Fruit fly (Drosophila melanogaster) whole organism, embryonic: ENCODE results near the gene Teh1.

Experiments
- Atf-2 ChIP-seq: fragments of 200-800 bp; sonication (Bioruptor generic); optimal IDR thresholded peaks from 2 replicates; lab custom pipeline; 2016; ENCODE audit warnings: missing biosample characterization, missing genetic modification characterization
- CG10543 ChIP-seq: fragments of 200-800 bp; sonication (Bioruptor generic); optimal IDR thresholded peaks from 3 replicates; lab custom pipeline; 2017; ENCODE audit warnings: missing biosample characterization, mild to moderate bottlenecking, missing genetic modification characterization, moderate library complexity
- CG11093 ChIP-seq: fragments of 200-800 bp; sonication (Bioruptor generic); IDR thresholded peaks from 3 replicates; pipeline ENCODE4 v1.3.6; 2022; ENCODE audit warnings: missing biosample characterization, missing genetic modification characterization
- CG11456 ChIP-seq: fragments of 200-800 bp; sonication (Bioruptor generic); IDR thresholded peaks from 3 replicates; pipeline ENCODE4 v1.3.6; 2022; ENCODE audit warnings: missing biosample characterization, missing genetic modification characterization
- CG11504 ChIP-seq: fragments of 200-800 bp; sonication (Bioruptor generic); optimal IDR thresholded peaks from 3 replicates; lab custom pipeline; 2019; ENCODE audit warnings: missing biosample characterization, mild to moderate bottlenecking, missing genetic modification characterization, moderate library complexity
- CG14965 ChIP-seq: fragments of 200-800 bp; sonication (Bioruptor generic); optimal IDR thresholded peaks from 2 replicates; lab custom pipeline; 2016; ENCODE audit warnings: missing biosample characterization, missing genetic modification characterization, borderline replicate concordance
- CG15514 ChIP-seq: fragments of 200-800 bp; sonication (Bioruptor generic); optimal IDR thresholded peaks from 3 replicates; lab custom pipeline; 2017; ENCODE audit warnings: missing biosample characterization, missing genetic modification characterization, mild to moderate bottlenecking, moderate library complexity, missing genetic modification reagents
- CG15601 ChIP-seq: fragments of 200-800 bp; sonication (Bioruptor generic); optimal IDR thresholded peaks from 3 replicates; lab custom pipeline; 2019; ENCODE audit warnings: missing biosample characterization, mild to moderate bottlenecking, missing genetic modification characterization, moderate library complexity
- CG1647 ChIP-seq: fragments of 200-800 bp; sonication (Bioruptor generic); optimal IDR thresholded peaks from 3 replicates; lab custom pipeline; 2016; ENCODE audit warnings: missing biosample characterization, missing genetic modification characterization
- CG16813 ChIP-seq: fragments of 200-800 bp; sonication (Bioruptor generic); IDR thresholded peaks from 3 replicates; pipeline ENCODE4 v1.3.6; 2022; ENCODE audit warnings: missing biosample characterization, missing genetic modification characterization; ENCODE audit not compliant: partially characterized antibody
- CG16815 ChIP-seq: fragments of 200-800 bp; sonication (Bioruptor generic); optimal IDR thresholded peaks from 3 replicates; lab custom pipeline; 2017; ENCODE audit warnings: missing biosample characterization, mild to moderate bottlenecking, missing genetic modification characterization
- CG16863 ChIP-seq: fragments of 200-800 bp; sonication (Bioruptor generic); optimal IDR thresholded peaks from 3 replicates; lab custom pipeline; 2016; ENCODE audit warnings: missing biosample characterization, missing genetic modification characterization
- CG17361 ChIP-seq: fragments of 200-800 bp; sonication (Bioruptor generic); IDR thresholded peaks from 3 replicates; pipeline ENCODE4 v1.3.6; 2022; ENCODE audit warnings: missing biosample characterization, missing genetic modification characterization
- CG1832 ChIP-seq: fragments of 200-800 bp; sonication (Bioruptor generic); optimal IDR thresholded peaks from 2 replicates; lab custom pipeline; 2017; ENCODE audit warnings: missing biosample characterization, mild to moderate bottlenecking, missing genetic modification characterization, inconsistent platforms
- CG2116 ChIP-seq: fragments of 200-800 bp; sonication (Bioruptor generic); optimal IDR thresholded peaks from 3 replicates; lab custom pipeline; 2018; ENCODE audit warnings: missing biosample characterization, mild to moderate bottlenecking, missing genetic modification characterization
- CG2129 ChIP-seq: fragments of 200-800 bp; sonication (Bioruptor generic); IDR thresholded peaks from 2 replicates; pipeline ENCODE4 v1.3.6; 2022; ENCODE audit warnings: missing biosample characterization, missing genetic modification characterization; ENCODE audit not compliant: partially characterized antibody
- CG31365 ChIP-seq: fragments of 200-800 bp; sonication (Bioruptor generic); optimal IDR thresholded peaks from 2 replicates; lab custom pipeline; 2018; ENCODE audit warnings: missing biosample characterization, mild to moderate bottlenecking, missing genetic modification characterization
- CG3726 ChIP-seq: fragments of 200-800 bp; sonication (Bioruptor generic); IDR thresholded peaks from 3 replicates; pipeline ENCODE4, ENCODE4 v1.3.6; 2022; ENCODE audit warnings: missing biosample characterization, missing genetic modification characterization
- CG3838 ChIP-seq: fragments of 200-800 bp; sonication (Bioruptor generic); optimal IDR thresholded peaks from 3 replicates; lab custom pipeline; 2016; ENCODE audit warnings: missing biosample characterization, missing genetic modification characterization
- CG42726 ChIP-seq: fragments of 200-800 bp; sonication (Bioruptor generic); IDR thresholded peaks from 2 replicates; pipeline ENCODE4 v1.3.6; 2022; ENCODE audit warnings: missing biosample characterization, missing genetic modification characterization; ENCODE audit not compliant: partially characterized antibody
- CG6272 ChIP-seq: fragments of 200-800 bp; sonication (Bioruptor generic); IDR thresholded peaks from 2 replicates; pipeline ENCODE4 v1.3.6; 2022; ENCODE audit warnings: missing biosample characterization, missing genetic modification characterization
- CG6689 ChIP-seq: fragments of 200-800 bp; sonication (Bioruptor generic); IDR thresholded peaks from 2 replicates; pipeline ENCODE4 v1.3.6; 2022; ENCODE audit warnings: missing biosample characterization, missing genetic modification characterization
- CG7786 ChIP-seq: fragments of 200-800 bp; sonication (Bioruptor generic); optimal IDR thresholded peaks from 2 replicates; lab custom pipeline; 2016; ENCODE audit warnings: missing biosample characterization, missing genetic modification characterization
- CHES-1-like ChIP-seq: fragments of 200-800 bp; sonication (Bioruptor generic); optimal IDR thresholded peaks from 2 replicates; lab custom pipeline; 2016; ENCODE audit warnings: missing biosample characterization, missing genetic modification characterization
- Dfd ChIP-seq, 2 experiments: fragments of >200 bp; optimal IDR thresholded peaks; 2 replicates each; lab custom pipeline; 2017; ENCODE audit warnings: missing biosample characterization in 2 of 2, missing genetic modification characterization in 2 of 2
- Dll ChIP-seq: fragments of 200-800 bp; sonication (Bioruptor generic); IDR thresholded peaks from 4 replicates; pipeline ENCODE4 v1.3.6; 2022; ENCODE audit warnings: missing biosample characterization, missing genetic modification characterization; ENCODE audit not compliant: partially characterized antibody
- Dp ChIP-seq: fragments of 200-800 bp; sonication (Bioruptor generic); optimal IDR thresholded peaks from 2 replicates; lab custom pipeline; 2018; ENCODE audit warnings: missing biosample characterization, mild to moderate bottlenecking, missing genetic modification characterization, moderate library complexity
- Fer1 ChIP-seq: fragments of 200-800 bp; sonication (Bioruptor generic); optimal IDR thresholded peaks from 2 replicates; lab custom pipeline; 2017; ENCODE audit warnings: missing biosample characterization, mild to moderate bottlenecking, missing genetic modification characterization
- Hand ChIP-seq: fragments of 200-800 bp; sonication (Bioruptor generic); optimal IDR thresholded peaks from 2 replicates; lab custom pipeline; 2017; ENCODE audit warnings: mild to moderate bottlenecking, missing biosample characterization, missing genetic modification reagents, missing genetic modification characterization
- Mad ChIP-seq: fragments of 200-800 bp; sonication (Bioruptor generic); optimal IDR thresholded peaks from 2 replicates; lab custom pipeline; 2016; ENCODE audit warnings: missing biosample characterization, missing genetic modification characterization
- NC2α ChIP-seq: fragments of 200-800 bp; sonication (Bioruptor generic); optimal IDR thresholded peaks from 2 replicates; lab custom pipeline; 2016; ENCODE audit warnings: missing biosample characterization, missing genetic modification characterization
- PHDP ChIP-seq: fragments of 200-800 bp; sonication (Bioruptor generic); optimal IDR thresholded peaks from 3 replicates; lab custom pipeline; 2018; ENCODE audit warnings: missing biosample characterization, mild to moderate bottlenecking, missing genetic modification characterization, moderate library complexity
- Pdp1 ChIP-seq, 2 experiments: fragments of 200-800 bp; sonication (Bioruptor generic); optimal IDR thresholded peaks; 3 replicates each; lab custom pipeline; 2016; ENCODE audit warnings: missing biosample characterization in 2 of 2, missing genetic modification characterization in 2 of 2, mild to moderate bottlenecking in 1 of 2, moderate library complexity in 1 of 2
- Six4 ChIP-seq: fragments of 200-800 bp; sonication (Bioruptor generic); optimal IDR thresholded peaks from 2 replicates; lab custom pipeline; 2016; ENCODE audit warnings: missing biosample characterization, missing genetic modification characterization
- Sox100B ChIP-seq: fragments of 200-800 bp; sonication (Bioruptor generic); optimal IDR thresholded peaks from 3 replicates; lab custom pipeline; 2018; ENCODE audit warnings: missing biosample characterization, mild to moderate bottlenecking, missing genetic modification characterization
- Usf ChIP-seq: fragments of 200-800 bp; sonication (Bioruptor generic); optimal IDR thresholded peaks from 2 replicates; lab custom pipeline; 2017; ENCODE audit warnings: missing genotype, missing biosample characterization, missing genetic modification characterization
- Vsx1 ChIP-seq: fragments of 200-800 bp; sonication (Bioruptor generic); optimal IDR thresholded peaks from 2 replicates; lab custom pipeline; 2017; ENCODE audit warnings: missing biosample characterization, mild to moderate bottlenecking, missing genetic modification characterization, missing genetic modification reagents
- cad ChIP-seq: fragments of >200 bp; optimal IDR thresholded peaks from 2 replicates; lab custom pipeline; 2017; ENCODE audit warnings: missing biosample characterization, missing genetic modification characterization
- ems ChIP-seq: fragments of 200-800 bp; sonication (Bioruptor generic); optimal IDR thresholded peaks from 3 replicates; lab custom pipeline; 2016; ENCODE audit warnings: missing biosample characterization, missing genetic modification characterization
- eve ChIP-seq, 2 experiments: fragments of >200 bp; optimal IDR thresholded peaks; 2 replicates each; lab custom pipeline; 2017; ENCODE audit warnings: missing biosample characterization in 2 of 2, missing genetic modification characterization in 2 of 2
- eyg ChIP-seq: fragments of 200-800 bp; sonication (Bioruptor generic); optimal IDR thresholded peaks from 3 replicates; lab custom pipeline; 2016; ENCODE audit warnings: missing biosample characterization, missing genetic modification characterization
- fu2 ChIP-seq: fragments of 200-800 bp; sonication (Bioruptor generic); optimal IDR thresholded peaks from 2 replicates; lab custom pipeline; 2016; ENCODE audit warnings: missing biosample characterization, missing genetic modification characterization
- gfzf ChIP-seq: fragments of 200-800 bp; sonication (Bioruptor generic); optimal IDR thresholded peaks from 2 replicates; lab custom pipeline; 2016; ENCODE audit warnings: missing biosample characterization, mild to moderate bottlenecking, missing genetic modification characterization, moderate library complexity
- jigr1 ChIP-seq: fragments of 200-800 bp; sonication (Bioruptor generic); IDR thresholded peaks from 3 replicates; pipeline ENCODE4 v1.3.6; 2022; ENCODE audit warnings: missing biosample characterization, missing genetic modification characterization
- prd ChIP-seq, 3 experiments: fragments of >200 bp in 2 of 3; fragments of 200-800 bp in 1 of 3; sonication (Bioruptor generic) in 1 of 3; optimal IDR thresholded peaks in 2 of 3; IDR thresholded peaks in 1 of 3; 2 replicates in 2 of 3; 3 replicates in 1 of 3; pipeline versions ENCODE4 v1.3.6 to Lab custom; 2017 to 2022; ENCODE audit warnings: missing biosample characterization in 1 of 3, missing genetic modification characterization in 1 of 3
- seq ChIP-seq: fragments of 200-800 bp; sonication (Bioruptor generic); IDR thresholded peaks from 2 replicates; pipeline ENCODE4 v1.3.6; 2022; ENCODE audit warnings: missing biosample characterization, missing genetic modification characterization
- tx ChIP-seq: fragments of 200-800 bp; sonication (Bioruptor generic); optimal IDR thresholded peaks from 2 replicates; lab custom pipeline; 2016; ENCODE audit warnings: missing biosample characterization, missing genetic modification characterization
- zf30C ChIP-seq: fragments of 200-800 bp; sonication (Bioruptor generic); optimal IDR thresholded peaks from 3 replicates; lab custom pipeline; 2018; ENCODE audit warnings: missing biosample characterization, mild to moderate bottlenecking, missing genetic modification characterization

Teh1 gene

DNA sequence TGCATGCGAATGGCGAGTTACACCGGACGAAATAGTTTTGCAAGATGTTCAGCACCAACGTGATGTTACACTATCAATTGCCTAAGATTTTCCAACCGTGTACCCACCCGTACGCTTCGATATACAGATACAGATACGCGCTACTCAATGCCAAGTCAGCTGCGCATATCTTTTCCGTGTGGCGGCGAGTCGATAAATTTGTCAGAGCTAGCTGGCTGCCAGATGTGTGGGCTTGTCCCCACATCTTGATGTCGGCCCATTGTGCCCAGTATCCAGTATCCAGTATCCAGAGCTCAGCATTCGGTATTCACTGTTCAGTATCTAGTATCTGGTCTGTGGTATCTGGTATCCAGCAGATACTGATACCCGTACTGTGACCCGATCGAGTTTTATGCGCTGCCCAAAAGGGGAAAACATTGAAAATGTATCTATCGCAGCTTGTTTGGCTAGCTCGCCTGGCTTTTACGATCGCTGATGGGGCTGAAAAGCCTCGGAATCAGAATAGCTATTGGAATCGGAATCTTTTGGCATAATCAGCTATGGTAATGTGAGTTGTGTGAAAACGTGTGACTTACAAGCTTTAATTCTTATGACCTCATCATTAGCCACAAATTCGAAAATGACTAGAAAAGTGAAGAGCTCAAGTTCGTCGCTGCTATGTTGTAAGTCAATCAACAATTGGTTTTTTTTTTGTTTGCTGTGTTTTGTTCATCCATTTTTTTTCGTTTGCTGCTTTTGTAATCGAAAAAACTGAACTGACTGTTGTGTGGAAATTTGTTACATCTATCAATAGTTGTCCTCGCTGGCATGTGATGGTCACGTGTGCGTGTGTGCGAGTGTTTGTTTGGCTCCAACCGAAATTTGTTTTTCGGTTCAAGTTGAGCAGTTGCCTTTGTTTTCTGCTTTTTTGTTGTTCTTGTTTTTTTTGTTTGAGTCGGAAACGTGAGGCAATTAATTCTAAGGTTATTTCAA, 10.4 kb upstream of the Teh1 start (continued):
- no peak for TF ChIP-seq CG15601 (tag; lab: Kevin White, UChicago)
- TF ChIP-seq Dp (GFP tag; lab: Kevin White, UChicago), result no peak
- TF ChIP-seq Pdp1 (GFP tag; optimal IDR thresholded peaks at IDR 0.05; lab: Kevin White, UChicago), result peak in 1 of 2 experiments; percentile 55
- TF ChIP-seq PHDP (tag; lab: Kevin White, UChicago), result no peak
- TF ChIP-seq prd (optimal IDR thresholded peaks at IDR 0.05; lab: Kevin White, UChicago), result no peak
- peak; percentile 43; the same call in 2 of the 3 replicates for TF ChIP-seq prd (GFP tag; IDR thresholded peaks at IDR 0.05; lab: Robert Waterston, UW)
- TF ChIP-seq Vsx1 (GFP tag; lab: Kevin White, UChicago), result peak; percentile 19
- TF ChIP-seq ems (GFP tag; lab: Kevin White, UChicago), result no peak
- no peak for TF ChIP-seq CG11093 (GFP tag; lab: Robert Waterston, UW)
- TF ChIP-seq Hand, result no peak
- no peak for TF ChIP-seq CG1647 (GFP tag; lab: Kevin White, UChicago)
- TF ChIP-seq Dfd (GFP tag; optimal IDR thresholded peaks at IDR 0.05; lab: Kevin White, UChicago), result no peak
- TF ChIP-seq CG6689 (GFP tag; lab: Robert Waterston, UW), result no peak
- TF ChIP-seq CG17361, result no peak
- no peak for TF ChIP-seq CG42726 (GFP tag; lab: Robert Waterston, UW)
- TF ChIP-seq CG14965 (GFP tag; lab: Kevin White, UChicago), result no peak
- TF ChIP-seq CG2129 (GFP tag; lab: Robert Waterston, UW), result no peak
- TF ChIP-seq CG1832 (GFP tag; lab: Kevin White, UChicago), result no peak
- no peak for TF ChIP-seq CG2116
- TF ChIP-seq Sox100B (GFP tag; lab: Kevin White, UChicago), result no peak
- TF ChIP-seq CG11504 (tag; lab: Kevin White, UChicago), result no peak
- no peak for TF ChIP-seq CG16815 (GFP tag; lab: Kevin White, UChicago)
- TF ChIP-seq CG3726 (GFP tag; lab: Robert Waterston, UW), result no peak
- no peak for TF ChIP-seq Six4 (GFP tag; lab: Kevin White, UChicago)
- TF ChIP-seq eyg (GFP tag; lab: Kevin White, UChicago), result no peak
- no peak for TF ChIP-seq gfzf
- TF ChIP-seq CG6272 (GFP tag; lab: Robert Waterston, UW), result no peak
- TF ChIP-seq CG16863, result no peak
- TF ChIP-seq seq (GFP tag; lab: Robert Waterston, UW), result no peak
- TF ChIP-seq CG16813 (GFP tag; lab: Robert Waterston, UW), result no peak
- TF ChIP-seq Atf-2 (GFP tag; lab: Kevin White, UChicago), result no peak
- no peak for TF ChIP-seq CG3838 (GFP tag; lab: Kevin White, UChicago)
- TF ChIP-seq CG31365 (tag; lab: Kevin White, UChicago), result no peak
- peak in 1 of 2 experiments; percentile 70 for TF ChIP-seq eve (GFP tag; optimal IDR thresholded peaks at IDR 0.05; lab: Kevin White, UChicago)
- TF ChIP-seq CG10543 (GFP tag; lab: Kevin White, UChicago), result no peak
- TF ChIP-seq Mad, result no peak
- no peak for TF ChIP-seq CHES-1-like
- no peak for TF ChIP-seq Usf (GFP tag; lab: Kevin White, UChicago)
- TF ChIP-seq Fer1 (GFP tag; lab: Kevin White, UChicago), result no peak
- TF ChIP-seq CG7786 (GFP tag; lab: Kevin White, UChicago), result no peak
- TF ChIP-seq fu2 (GFP tag; lab: Kevin White, UChicago), result no peak
- TF ChIP-seq cad (GFP tag; lab: Kevin White, UChicago), result no peak
- no peak for TF ChIP-seq tx (GFP tag; lab: Kevin White, UChicago)
- TF ChIP-seq CG11456 (GFP tag; lab: Robert Waterston, UW), result no peak
- no peak for TF ChIP-seq jigr1 (GFP tag; lab: Robert Waterston, UW)
- TF ChIP-seq zf30C, result peak; percentile 28
- no peak for TF ChIP-seq Dll (GFP tag; lab: Robert Waterston, UW)
- no peak for TF ChIP-seq CG15514 (GFP tag; lab: Kevin White, UChicago)
- TF ChIP-seq NC2α (GFP tag; lab: Kevin White, UChicago), result no peak
